Worm (Caenorhabditis elegans) whole organism, L1 larva: ENCODE data around the gene C30G4.4.

Experiments
- aha-1 ChIP-seq: fragments of 150-350 bp; optimal IDR thresholded peaks from 2 replicates; lab custom pipeline; 2014; ENCODE audit warnings: missing biosample characterization, missing genetic modification characterization
- ceh-82 ChIP-seq, 3 experiments: fragments of 150-350 bp in 1 of 3; sonication (generic microtip) in 2 of 3; optimal IDR thresholded peaks; 2 replicates each; lab custom pipeline; 2014 to 2017; ENCODE audit warnings: missing biosample characterization in 3 of 3, missing genetic modification characterization in 3 of 3
- dpl-1 ChIP-seq, 3 experiments: fragments of 150-350 bp in 2 of 3; sonication (generic microtip) in 1 of 3; optimal IDR thresholded peaks; 2 replicates each; lab custom pipeline; 2014 to 2017; ENCODE audit warnings: missing biosample characterization in 3 of 3, missing genetic modification characterization in 3 of 3, missing genetic modification reagents in 3 of 3
- efl-1 ChIP-seq, 4 experiments: fragments of 150-350 bp; optimal IDR thresholded peaks in 3 of 4; peaks in 1 of 4; 1 replicate in 1 of 4; 2 replicates in 3 of 4; lab custom pipeline; 2014; ENCODE audit warnings: missing biosample characterization in 2 of 4, missing genetic modification characterization in 2 of 4, missing genetic modification reagents in 2 of 4
- efl-3 ChIP-seq: fragments of 200-800 bp; sonication (Bioruptor generic); optimal IDR thresholded peaks from 2 replicates; lab custom pipeline; 2018; ENCODE audit warnings: mild to moderate bottlenecking, missing genetic modification characterization, missing compliant biosample characterization
- egl-27 ChIP-seq, 2 experiments: fragments of 150-350 bp in 1 of 2; sonication (generic microtip); optimal IDR thresholded peaks; 3 replicates each; lab custom pipeline; 2017 to 2018; ENCODE audit warnings: missing biosample characterization in 2 of 2, missing genetic modification characterization in 2 of 2, missing genetic modification reagents in 2 of 2
- fkh-10 ChIP-seq: sonication (generic microtip); optimal IDR thresholded peaks from 2 replicates; lab custom pipeline; 2017; ENCODE audit warnings: missing biosample characterization, missing genetic modification reagents, missing genetic modification characterization
- mdl-1 ChIP-seq, 2 experiments: fragments of 150-350 bp; optimal IDR thresholded peaks; 2 replicates each; lab custom pipeline; 2014 to 2017; ENCODE audit warnings: missing biosample characterization in 2 of 2, missing genetic modification characterization in 2 of 2, inconsistent platforms in 1 of 2
- nhr-237 ChIP-seq: fragments of 150-350 bp; optimal IDR thresholded peaks from 2 replicates; lab custom pipeline; 2014; ENCODE audit warnings: missing biosample characterization, missing genetic modification characterization
- nhr-47 ChIP-seq: sonication (generic microtip); optimal IDR thresholded peaks from 2 replicates; lab custom pipeline; 2016; ENCODE audit warnings: mild to moderate bottlenecking, missing genetic modification characterization, moderate library complexity, missing compliant biosample characterization
- sptf-1 ChIP-seq: fragments of 150-350 bp; optimal IDR thresholded peaks from 2 replicates; lab custom pipeline; 2014; ENCODE audit warnings: missing biosample characterization, missing genetic modification characterization

DNA sequence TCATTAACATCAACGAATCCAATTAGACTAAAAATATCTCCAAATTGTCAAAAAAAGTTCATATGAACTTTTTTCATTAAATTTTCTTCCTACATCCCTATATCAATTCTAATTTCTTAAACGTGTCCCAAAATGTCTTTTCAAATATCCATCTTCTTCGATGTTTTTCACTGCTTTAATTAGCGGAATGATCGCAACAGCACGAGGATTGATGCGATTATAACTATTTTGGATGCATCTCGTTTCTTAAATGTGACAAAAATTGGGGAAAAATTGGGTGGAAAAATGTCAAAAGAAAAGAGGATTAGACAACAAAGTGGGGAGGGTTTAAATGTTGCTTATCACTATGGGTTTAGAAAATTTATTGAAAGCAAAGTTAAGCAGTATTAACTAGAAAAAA is 37.8 kb downstream of the C30G4.4 start:
- no peak for TF ChIP-seq nhr-237 (tag; lab: Kevin White, UChicago)
- no peak for TF ChIP-seq efl-1 (optimal IDR thresholded peaks at IDR 0.05; lab: Kevin White, UChicago)
- no peak for TF ChIP-seq efl-1 (GFP tag; optimal IDR thresholded peaks at IDR 0.05 in 1 of 2; lab: Kevin White, UChicago)
- TF ChIP-seq mdl-1 (tag; optimal IDR thresholded peaks at IDR 0.05; lab: Kevin White, UChicago), result no peak
- no peak for TF ChIP-seq nhr-47 (tag; lab: Kevin White, UChicago)
- TF ChIP-seq aha-1 (tag; lab: Kevin White, UChicago), result no peak
- no peak for TF ChIP-seq sptf-1 (tag; lab: Kevin White, UChicago)
- no peak for TF ChIP-seq fkh-10
- no peak for TF ChIP-seq ceh-82 (tag; optimal IDR thresholded peaks at IDR 0.05; lab: Kevin White, UChicago)
- TF ChIP-seq dpl-1 (GFP tag; optimal IDR thresholded peaks at IDR 0.05; lab: Kevin White, UChicago), result no peak
- no peak for TF ChIP-seq efl-3
- TF ChIP-seq egl-27 (tag; optimal IDR thresholded peaks at IDR 0.05; lab: Kevin White, UChicago), result no peak
